Worm (Caenorhabditis elegans): ENCODE data around the gene F40G9.6.

DNA sequence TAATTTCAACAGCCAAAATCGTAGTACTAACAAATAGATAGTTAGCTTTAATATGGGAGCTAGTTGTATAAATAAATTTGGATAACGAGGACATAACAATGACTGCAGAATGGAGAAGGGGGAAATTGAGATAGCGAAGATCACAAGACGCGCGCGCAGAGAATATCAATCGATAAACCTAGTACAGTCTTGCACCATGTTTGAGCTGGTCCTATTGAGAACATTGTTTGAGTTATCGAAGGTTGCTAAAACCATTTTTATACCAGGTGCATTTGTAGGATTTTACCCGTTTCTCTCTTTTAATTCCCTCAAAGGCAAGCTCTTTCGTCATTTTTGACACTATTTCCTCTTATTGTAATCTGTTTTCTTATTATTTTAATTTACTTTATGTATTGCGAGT lies 7.7 kb upstream of the F40G9.6 start, which contains the start of the genes F40G9.9 and F40G9.12:
- no peak for TF ChIP-seq flt-1 (GFP tag; IDR thresholded peaks at IDR 0.05)
- TF ChIP-seq aly-1 (tag; optimal IDR thresholded peaks at IDR 0.05), result no peak
- no peak for TF ChIP-seq scrt-1 (GFP tag; IDR thresholded peaks at IDR 0.05)
- TF ChIP-seq ama-1 (optimal IDR thresholded peaks at IDR 0.05), result no peak
- TF ChIP-seq tra-4 (tag; optimal IDR thresholded peaks at IDR 0.05), result no peak

All from whole organism, early embryonic.